Fruit fly (Drosophila melanogaster) whole organism, embryonic: ENCODE measurements around the gene Cad96Cb.

Experiments used
- Antp ChIP-seq: fragments of 200-800 bp; sonication (Bioruptor generic); optimal IDR thresholded peaks from 3 replicates; lab custom pipeline; 2016; ENCODE audit warnings: missing biosample characterization, missing genetic modification characterization
- B-H2 ChIP-seq: fragments of 200-800 bp; sonication (Bioruptor generic); optimal IDR thresholded peaks from 2 replicates; lab custom pipeline; 2018; ENCODE audit warnings: missing biosample characterization, mild to moderate bottlenecking, missing genetic modification characterization
- CG10147 ChIP-seq: fragments of 200-800 bp; sonication (Bioruptor generic); optimal IDR thresholded peaks from 2 replicates; lab custom pipeline; 2019; ENCODE audit warnings: missing biosample characterization, mild to moderate bottlenecking, missing genetic modification characterization, moderate library complexity
- CG10431 ChIP-seq: fragments of 200-800 bp; sonication (Bioruptor generic); optimal IDR thresholded peaks from 3 replicates; lab custom pipeline; 2018; ENCODE audit warnings: missing biosample characterization, mild to moderate bottlenecking, missing genetic modification characterization
- CG10543 ChIP-seq: fragments of 200-800 bp; sonication (Bioruptor generic); optimal IDR thresholded peaks from 3 replicates; lab custom pipeline; 2017; ENCODE audit warnings: missing biosample characterization, mild to moderate bottlenecking, missing genetic modification characterization, moderate library complexity
- CG1233 ChIP-seq: fragments of 200-800 bp; sonication (Bioruptor generic); optimal IDR thresholded peaks from 4 replicates; lab custom pipeline; 2018; ENCODE audit warnings: missing biosample characterization, mild to moderate bottlenecking, missing genetic modification characterization
- CG12769 ChIP-seq: fragments of 200-800 bp; sonication (Bioruptor generic); optimal IDR thresholded peaks from 2 replicates; lab custom pipeline; 2019; ENCODE audit warnings: missing biosample characterization, mild to moderate bottlenecking, missing genetic modification characterization, moderate library complexity
- CG13894 ChIP-seq: fragments of 200-800 bp; sonication (Bioruptor generic); optimal IDR thresholded peaks from 3 replicates; lab custom pipeline; 2018; ENCODE audit warnings: missing biosample characterization, mild to moderate bottlenecking, missing genetic modification characterization, moderate library complexity
- CG14014 ChIP-seq: fragments of 200-800 bp; sonication (Bioruptor generic); IDR thresholded peaks from 2 replicates; pipeline ENCODE4 v1.3.6; 2022; ENCODE audit warnings: missing biosample characterization, missing genetic modification characterization
- CG15269 ChIP-seq: fragments of 200-800 bp; sonication (Bioruptor generic); optimal IDR thresholded peaks from 2 replicates; lab custom pipeline; 2018; ENCODE audit warnings: missing biosample characterization, mild to moderate bottlenecking, missing genetic modification characterization, moderate library complexity
- CG15514 ChIP-seq: fragments of 200-800 bp; sonication (Bioruptor generic); optimal IDR thresholded peaks from 3 replicates; lab custom pipeline; 2017; ENCODE audit warnings: missing biosample characterization, missing genetic modification characterization, mild to moderate bottlenecking, moderate library complexity, missing genetic modification reagents
- CG16863 ChIP-seq: fragments of 200-800 bp; sonication (Bioruptor generic); optimal IDR thresholded peaks from 3 replicates; lab custom pipeline; 2016; ENCODE audit warnings: missing biosample characterization, missing genetic modification characterization
- CG2120 ChIP-seq: fragments of 200-800 bp; sonication (Bioruptor generic); optimal IDR thresholded peaks from 3 replicates; lab custom pipeline; 2016; ENCODE audit warnings: missing biosample characterization, missing genetic modification characterization
- CG2678 ChIP-seq: fragments of 200-800 bp; sonication (Bioruptor generic); optimal IDR thresholded peaks from 3 replicates; lab custom pipeline; 2019; ENCODE audit warnings: missing biosample characterization, mild to moderate bottlenecking, missing genetic modification characterization, moderate library complexity
- CG31365 ChIP-seq: fragments of 200-800 bp; sonication (Bioruptor generic); optimal IDR thresholded peaks from 2 replicates; lab custom pipeline; 2018; ENCODE audit warnings: missing biosample characterization, mild to moderate bottlenecking, missing genetic modification characterization
- CG34376 ChIP-seq: fragments of 200-800 bp; sonication (Bioruptor generic); optimal IDR thresholded peaks from 2 replicates; lab custom pipeline; 2018; ENCODE audit warnings: missing biosample characterization, mild to moderate bottlenecking, missing genetic modification characterization
- CG4360 ChIP-seq: fragments of 200-800 bp; sonication (Bioruptor generic); IDR thresholded peaks from 2 replicates; pipeline ENCODE4 v1.3.6; 2022; ENCODE audit warnings: missing biosample characterization, missing genetic modification characterization
- CG6175 ChIP-seq: fragments of 200-800 bp; sonication (Bioruptor generic); IDR thresholded peaks from 3 replicates; pipeline ENCODE4 v1.3.6; 2022; ENCODE audit warnings: missing biosample characterization, missing genetic modification characterization
- CG6765 ChIP-seq: fragments of 200-800 bp; sonication (Bioruptor generic); optimal IDR thresholded peaks from 3 replicates; lab custom pipeline; 2017; ENCODE audit warnings: missing biosample characterization, mild to moderate bottlenecking, missing genetic modification characterization
- CG6791 ChIP-seq: fragments of 200-800 bp; sonication (Bioruptor generic); IDR thresholded peaks from 3 replicates; pipeline ENCODE4 v1.3.6; 2022; ENCODE audit warnings: missing biosample characterization, missing genetic modification characterization; ENCODE audit not compliant: partially characterized antibody
- CG7372 ChIP-seq: fragments of 200-800 bp; sonication (Bioruptor generic); IDR thresholded peaks from 2 replicates; pipeline ENCODE4 v1.3.6; 2022; ENCODE audit warnings: missing biosample characterization, missing genetic modification characterization
- CG7987 ChIP-seq: fragments of 200-800 bp; sonication (Bioruptor generic); optimal IDR thresholded peaks from 2 replicates; lab custom pipeline; 2018; ENCODE audit warnings: missing biosample characterization, mild to moderate bottlenecking, missing genetic modification characterization, moderate library complexity
- CG8924 ChIP-seq: fragments of 200-800 bp; optimal IDR thresholded peaks from 3 replicates; lab custom pipeline; 2019; ENCODE audit warnings: missing biosample characterization, mild to moderate bottlenecking, missing genetic modification characterization, moderate library complexity
- CG9817 ChIP-seq: fragments of 200-800 bp; sonication (Bioruptor generic); optimal IDR thresholded peaks from 2 replicates; lab custom pipeline; 2018; ENCODE audit warnings: missing biosample characterization, mild to moderate bottlenecking, missing genetic modification characterization, moderate library complexity
- Ets65A ChIP-seq: fragments of 200-800 bp; sonication (Bioruptor generic); peaks from one replicate; lab custom pipeline; 2016; ENCODE audit warnings: missing biosample characterization, missing genetic modification characterization
- Fer1 ChIP-seq: fragments of 200-800 bp; sonication (Bioruptor generic); optimal IDR thresholded peaks from 2 replicates; lab custom pipeline; 2017; ENCODE audit warnings: missing biosample characterization, mild to moderate bottlenecking, missing genetic modification characterization
- Hand ChIP-seq: fragments of 200-800 bp; sonication (Bioruptor generic); optimal IDR thresholded peaks from 2 replicates; lab custom pipeline; 2017; ENCODE audit warnings: mild to moderate bottlenecking, missing biosample characterization, missing genetic modification reagents, missing genetic modification characterization
- HmgZ ChIP-seq: fragments of 200-800 bp; sonication (Bioruptor generic); optimal IDR thresholded peaks from 2 replicates; lab custom pipeline; 2018; ENCODE audit warnings: missing biosample characterization, mild to moderate bottlenecking, missing genetic modification characterization
- Hmr ChIP-seq: fragments of 200-800 bp; sonication (Bioruptor generic); optimal IDR thresholded peaks from 3 replicates; lab custom pipeline; 2017; ENCODE audit warnings: mild to moderate bottlenecking, missing biosample characterization, missing genetic modification reagents, missing genetic modification characterization
- MTF-1 ChIP-seq: fragments of 200-800 bp; sonication (Bioruptor generic); optimal IDR thresholded peaks from 2 replicates; lab custom pipeline; 2018; ENCODE audit warnings: missing biosample characterization, mild to moderate bottlenecking, missing genetic modification characterization, borderline replicate concordance
- Meics ChIP-seq: fragments of 200-800 bp; sonication (Bioruptor generic); optimal IDR thresholded peaks from 2 replicates; lab custom pipeline; 2017; ENCODE audit warnings: missing biosample characterization, mild to moderate bottlenecking, missing genetic modification characterization
- Nf-YC ChIP-seq: fragments of 200-800 bp; optimal IDR thresholded peaks from 3 replicates; lab custom pipeline; 2019; ENCODE audit warnings: missing biosample characterization, mild to moderate bottlenecking, missing genetic modification characterization, moderate library complexity
- PHDP ChIP-seq: fragments of 200-800 bp; sonication (Bioruptor generic); optimal IDR thresholded peaks from 3 replicates; lab custom pipeline; 2018; ENCODE audit warnings: missing biosample characterization, mild to moderate bottlenecking, missing genetic modification characterization, moderate library complexity
- amos ChIP-seq: fragments of 200-800 bp; sonication (Bioruptor generic); IDR thresholded peaks from 2 replicates; pipeline ENCODE4 v1.3.6; 2022; ENCODE audit warnings: missing biosample characterization, missing genetic modification characterization; ENCODE audit not compliant: partially characterized antibody
- ato ChIP-seq: fragments of 200-800 bp; sonication (Bioruptor generic); IDR thresholded peaks from 2 replicates; pipeline ENCODE4 v1.3.6; 2022; ENCODE audit warnings: missing biosample characterization, missing genetic modification characterization; ENCODE audit not compliant: partially characterized antibody
- caup ChIP-seq: fragments of 200-800 bp; sonication (Bioruptor generic); optimal IDR thresholded peaks from 3 replicates; lab custom pipeline; 2017; ENCODE audit warnings: missing biosample characterization, mild to moderate bottlenecking, missing genetic modification characterization, moderate library complexity; ENCODE audit not compliant: severe bottlenecking
- cwo ChIP-seq: fragments of 200-800 bp; sonication (Bioruptor generic); optimal IDR thresholded peaks from 3 replicates; lab custom pipeline; 2017; ENCODE audit warnings: missing biosample characterization, missing genetic modification characterization, mild to moderate bottlenecking, moderate library complexity, missing genetic modification reagents
- exex ChIP-seq: fragments of 200-800 bp; sonication (Bioruptor generic); optimal IDR thresholded peaks from 4 replicates; lab custom pipeline; 2018; ENCODE audit warnings: missing biosample characterization, mild to moderate bottlenecking, missing genetic modification characterization, moderate library complexity
- eyg ChIP-seq: fragments of 200-800 bp; sonication (Bioruptor generic); optimal IDR thresholded peaks from 3 replicates; lab custom pipeline; 2016; ENCODE audit warnings: missing biosample characterization, missing genetic modification characterization
- grau ChIP-seq: fragments of 200-800 bp; optimal IDR thresholded peaks from 3 replicates; lab custom pipeline; 2019; ENCODE audit warnings: missing biosample characterization, mild to moderate bottlenecking, missing genetic modification characterization, moderate library complexity
- grn ChIP-seq: fragments of 200-800 bp; sonication (Bioruptor generic); optimal IDR thresholded peaks from 3 replicates; lab custom pipeline; 2017; ENCODE audit warnings: missing biosample characterization, missing genetic modification characterization
- gt ChIP-seq: fragments of 200-800 bp; sonication (Bioruptor generic); IDR thresholded peaks from 2 replicates; pipeline ENCODE4 v1.3.6; 2022; ENCODE audit warnings: missing biosample characterization, missing genetic modification characterization
- mirr ChIP-seq: fragments of 200-800 bp; sonication (Bioruptor generic); optimal IDR thresholded peaks from 3 replicates; lab custom pipeline; 2018; ENCODE audit warnings: missing biosample characterization, mild to moderate bottlenecking, missing genetic modification characterization
- salm ChIP-seq: fragments of 200-800 bp; sonication (Bioruptor generic); optimal IDR thresholded peaks from 2 replicates; lab custom pipeline; 2018; ENCODE audit warnings: missing biosample characterization, mild to moderate bottlenecking, missing genetic modification characterization
- schlank ChIP-seq: fragments of 200-800 bp; sonication (Bioruptor generic); optimal IDR thresholded peaks from 2 replicates; lab custom pipeline; 2018; ENCODE audit warnings: missing biosample characterization, mild to moderate bottlenecking, missing genetic modification characterization
- sens ChIP-seq: fragments of 200-800 bp; sonication (Bioruptor generic); peaks from one replicate; lab custom pipeline; 2016; ENCODE audit warnings: missing biosample characterization, missing genetic modification characterization
- tna ChIP-seq: fragments of 200-800 bp; sonication (Bioruptor generic); IDR thresholded peaks from 2 replicates; pipeline ENCODE4 v1.3.6; 2022; ENCODE audit warnings: missing biosample characterization, missing genetic modification characterization; ENCODE audit not compliant: partially characterized antibody
- unpg ChIP-seq: fragments of 200-800 bp; sonication (Bioruptor generic); optimal IDR thresholded peaks from 3 replicates; lab custom pipeline; 2018; ENCODE audit warnings: missing biosample characterization, mild to moderate bottlenecking, missing genetic modification characterization, moderate library complexity
- z ChIP-seq: fragments of 200-800 bp; sonication (Bioruptor generic); IDR thresholded peaks from 3 replicates; pipeline ENCODE4 v1.3.6; 2022; ENCODE audit warnings: missing biosample characterization, missing genetic modification characterization

Cad96Cb gene

DNA sequence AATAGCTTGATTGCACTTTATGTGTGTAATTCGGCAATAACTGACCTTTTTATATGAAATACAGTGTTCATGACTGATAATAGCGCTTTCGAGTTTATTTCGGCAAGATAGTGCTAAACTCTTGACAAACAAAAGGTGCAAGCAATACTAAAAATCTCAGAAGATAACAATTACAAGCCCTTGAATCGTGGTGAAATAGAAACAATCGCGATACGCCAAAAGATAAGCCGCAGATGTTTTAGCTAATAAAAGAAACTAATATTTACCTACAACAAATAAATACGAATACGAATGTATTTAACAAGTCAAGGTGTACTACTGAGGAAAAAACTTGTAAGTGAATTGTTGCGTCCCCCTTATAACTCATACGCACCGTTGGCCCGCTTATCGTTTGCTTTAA lies 43.2 kb upstream of the Cad96Cb start (continued):
- TF ChIP-seq Fer1 = peak; percentile 81
- peak; percentile 52 for TF ChIP-seq Hand (GFP tag; lab: Kevin White, UChicago)
- peak; percentile 29 for TF ChIP-seq Ets65A (GFP tag; lab: Kevin White, UChicago)
- TF ChIP-seq CG15269 (tag; lab: Kevin White, UChicago) = peak; percentile 55
- peak; percentile 32 for TF ChIP-seq Nf-YC
- TF ChIP-seq CG1233 = peak; percentile 1
- no peak for TF ChIP-seq amos (GFP tag; lab: Robert Waterston, UW)
- peak; percentile 57 for TF ChIP-seq CG13894 (tag; lab: Kevin White, UChicago)
- no peak for TF ChIP-seq CG7987 (GFP tag; lab: Kevin White, UChicago)
- TF ChIP-seq CG2120 (GFP tag; lab: Kevin White, UChicago) = peak; percentile 29
- TF ChIP-seq CG6765 (GFP tag; lab: Kevin White, UChicago) = peak; percentile 68
- peak; percentile 69 for TF ChIP-seq mirr (GFP tag; lab: Kevin White, UChicago)
- TF ChIP-seq CG16863 (GFP tag; lab: Kevin White, UChicago) = no peak
- TF ChIP-seq CG34376 = peak; percentile 47
- TF ChIP-seq gt (GFP tag; lab: Robert Waterston, UW) = no peak
- peak; percentile 19 for TF ChIP-seq cwo (GFP tag; lab: Kevin White, UChicago)
- TF ChIP-seq MTF-1 (GFP tag; lab: Kevin White, UChicago) = peak; percentile 6
- TF ChIP-seq PHDP (tag; lab: Kevin White, UChicago) = peak; percentile 71
- peak; percentile 60 for TF ChIP-seq Meics
- peak; percentile 1 for TF ChIP-seq unpg (GFP tag; lab: Kevin White, UChicago)
- peak; percentile 48 for TF ChIP-seq CG10543 (GFP tag; lab: Kevin White, UChicago)
- peak; percentile 75 for TF ChIP-seq Hmr (GFP tag; lab: Kevin White, UChicago)
- TF ChIP-seq CG12769 (tag; lab: Kevin White, UChicago) = peak; percentile 42
- peak; percentile 37; the same call in 1 of the 2 replicates for TF ChIP-seq CG14014
- peak; percentile 46 for TF ChIP-seq HmgZ (tag; lab: Kevin White, UChicago)
- peak; percentile 10 for TF ChIP-seq salm (tag; lab: Kevin White, UChicago)
- TF ChIP-seq exex (tag; lab: Kevin White, UChicago) = peak; percentile 78
- TF ChIP-seq CG10431 (GFP tag; lab: Kevin White, UChicago) = no peak
- no peak for TF ChIP-seq Antp (GFP tag; lab: Kevin White, UChicago)
- TF ChIP-seq schlank (tag; lab: Kevin White, UChicago) = peak; percentile 34
- TF ChIP-seq sens (GFP tag; lab: Kevin White, UChicago) = peak; percentile 61
- peak; percentile 59 for TF ChIP-seq CG10147 (GFP tag; lab: Kevin White, UChicago)
- TF ChIP-seq eyg = peak; percentile 14
- TF ChIP-seq CG9817 (tag; lab: Kevin White, UChicago) = peak; percentile 26
- TF ChIP-seq CG4360 = no peak
- peak; percentile 65 for TF ChIP-seq CG2678 (tag; lab: Kevin White, UChicago)
- TF ChIP-seq CG8924 = peak; percentile 27
- TF ChIP-seq ato (GFP tag; lab: Robert Waterston, UW) = no peak
- TF ChIP-seq grn (GFP tag; lab: Kevin White, UChicago) = peak; percentile 19
- peak; percentile 59 for TF ChIP-seq CG7372 (GFP tag; lab: Robert Waterston, UW)
- no peak for TF ChIP-seq tna (GFP tag; lab: Robert Waterston, UW)
- TF ChIP-seq grau (tag; lab: Kevin White, UChicago) = peak; percentile 15
- no peak for TF ChIP-seq z (GFP tag; lab: Robert Waterston, UW)
- no peak for TF ChIP-seq CG6791 (GFP tag; lab: Robert Waterston, UW)
- TF ChIP-seq B-H2 (GFP tag; lab: Kevin White, UChicago) = peak; percentile 36
- peak; percentile 10 for TF ChIP-seq CG31365 (tag; lab: Kevin White, UChicago)
- peak; percentile 65 for TF ChIP-seq caup (GFP tag; lab: Kevin White, UChicago)
- TF ChIP-seq CG15514 (GFP tag; lab: Kevin White, UChicago) = peak; percentile 48
- no peak for TF ChIP-seq CG6175 (GFP tag; lab: Robert Waterston, UW)
